Fruit fly (Drosophila melanogaster) S2 (cell line): ENCODE measurements around the gene hgo.

Experiments
- CG8478 ChIP-seq: fragments of >200 bp; optimal IDR thresholded peaks from 2 replicates; lab custom pipeline; 2018
- CTCF ChIP-seq, 2 experiments: fragments of >200 bp; optimal IDR thresholded peaks; 2 replicates each; lab custom pipeline; 2018

Gene hgo

DNA sequence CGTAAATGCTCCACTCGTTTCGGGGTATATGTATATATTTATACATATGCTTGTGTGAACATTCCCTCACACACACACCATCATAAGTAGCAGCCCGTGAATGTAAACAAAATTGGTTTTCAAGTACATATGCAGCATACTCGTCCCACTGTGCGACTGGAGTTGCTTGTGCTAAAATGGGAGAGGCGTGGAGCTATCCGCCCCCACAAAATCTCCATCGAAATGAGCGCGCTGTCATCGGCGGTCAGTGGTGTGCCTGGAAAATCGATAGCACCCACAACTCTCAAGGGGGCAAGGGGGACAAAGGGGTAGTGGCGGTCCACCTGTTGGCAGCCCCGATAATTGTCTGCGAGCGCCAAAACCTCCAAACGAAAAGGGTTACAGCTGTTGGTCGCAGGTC, 31.8 kb downstream of the hgo start:
- TF ChIP-seq CTCF (optimal IDR thresholded peaks at IDR 0.05; lab: Kevin White, UChicago) = no peak

DNA sequence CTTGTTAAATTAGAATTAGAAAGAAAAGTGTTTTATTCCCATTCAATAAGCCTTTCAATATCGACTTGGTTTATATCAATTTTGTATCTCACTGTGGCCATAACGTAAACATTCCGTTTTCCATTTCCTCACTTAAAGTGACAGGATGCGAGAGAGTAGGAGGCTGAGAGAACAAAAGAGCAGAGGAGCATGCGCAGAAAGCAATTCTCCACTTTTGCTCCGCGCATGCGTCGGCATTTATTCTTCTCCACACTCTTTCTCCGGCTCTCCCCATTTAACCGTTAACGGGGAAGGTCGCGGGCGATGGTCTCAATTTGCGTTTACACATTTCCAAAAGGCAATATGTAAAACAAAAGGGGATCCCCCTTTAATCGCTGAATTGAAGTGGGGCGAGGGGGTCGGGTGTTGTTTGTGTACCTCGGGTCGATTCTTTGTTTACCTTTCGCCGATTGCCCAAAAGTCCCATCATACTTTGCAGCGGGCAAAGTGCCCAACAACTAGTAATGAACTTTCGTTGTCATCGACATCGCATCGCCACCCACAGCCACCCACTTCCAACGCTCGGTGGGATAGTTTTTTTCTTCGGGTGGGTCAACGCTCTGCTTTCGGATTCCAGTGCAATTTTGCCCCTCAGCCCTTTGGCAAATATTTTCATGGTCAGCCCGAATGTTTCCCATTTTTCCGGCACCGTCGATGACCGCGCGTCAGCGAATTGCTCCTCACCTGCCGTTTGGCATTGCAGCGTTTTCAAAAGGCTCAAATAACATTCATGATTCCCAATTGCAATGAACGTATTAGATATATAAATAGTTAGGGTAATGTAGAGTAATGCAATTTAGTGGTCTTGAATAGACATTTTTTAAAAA, 32.7 kb downstream of the hgo start:
- no peak for TF ChIP-seq CG8478 (lab: Kevin White, UChicago)

DNA sequence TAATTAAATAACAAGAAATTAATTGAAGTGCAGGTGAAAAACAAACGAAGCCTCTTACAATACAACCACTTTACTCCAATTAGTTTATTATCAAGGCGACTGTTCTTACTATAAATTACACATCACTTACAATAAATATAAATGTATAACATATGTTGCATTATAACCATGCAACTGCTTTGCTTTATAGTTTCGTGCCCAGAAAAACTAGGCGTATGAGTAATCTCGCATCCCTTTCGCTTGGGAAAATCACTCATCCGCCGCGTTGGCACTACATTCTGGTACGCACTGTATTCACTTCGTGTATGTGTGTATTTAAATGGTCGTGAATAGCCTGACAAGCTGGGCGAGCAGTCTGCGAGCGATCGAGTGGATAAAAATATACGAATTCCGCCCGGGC, 33.7 kb downstream of the hgo start:
- TF ChIP-seq CG8478 (lab: Kevin White, UChicago) = no peak
- no peak for TF ChIP-seq CTCF (optimal IDR thresholded peaks at IDR 0.05; lab: Kevin White, UChicago)

DNA sequence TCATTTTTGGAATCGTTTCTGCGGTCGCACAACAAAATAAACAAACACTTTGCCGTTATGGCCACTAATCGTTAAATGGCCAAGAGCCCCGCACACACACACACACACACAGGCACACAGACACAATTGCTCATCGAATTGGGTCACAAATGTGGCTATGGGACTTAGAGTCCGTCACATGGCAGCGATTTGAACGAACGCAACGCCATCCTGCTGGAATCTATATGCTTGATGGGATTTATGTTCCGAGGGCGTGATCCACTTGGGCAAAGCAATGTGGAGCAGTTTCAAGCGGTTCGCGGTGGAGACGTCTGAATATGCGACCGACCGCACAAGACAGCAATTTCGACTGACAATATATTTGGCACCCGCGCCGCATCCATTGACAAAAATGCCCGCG, 34.4 kb downstream of the hgo start:
- TF ChIP-seq CG8478 (lab: Kevin White, UChicago) = no peak
- no peak for TF ChIP-seq CTCF (optimal IDR thresholded peaks at IDR 0.05; lab: Kevin White, UChicago)

DNA sequence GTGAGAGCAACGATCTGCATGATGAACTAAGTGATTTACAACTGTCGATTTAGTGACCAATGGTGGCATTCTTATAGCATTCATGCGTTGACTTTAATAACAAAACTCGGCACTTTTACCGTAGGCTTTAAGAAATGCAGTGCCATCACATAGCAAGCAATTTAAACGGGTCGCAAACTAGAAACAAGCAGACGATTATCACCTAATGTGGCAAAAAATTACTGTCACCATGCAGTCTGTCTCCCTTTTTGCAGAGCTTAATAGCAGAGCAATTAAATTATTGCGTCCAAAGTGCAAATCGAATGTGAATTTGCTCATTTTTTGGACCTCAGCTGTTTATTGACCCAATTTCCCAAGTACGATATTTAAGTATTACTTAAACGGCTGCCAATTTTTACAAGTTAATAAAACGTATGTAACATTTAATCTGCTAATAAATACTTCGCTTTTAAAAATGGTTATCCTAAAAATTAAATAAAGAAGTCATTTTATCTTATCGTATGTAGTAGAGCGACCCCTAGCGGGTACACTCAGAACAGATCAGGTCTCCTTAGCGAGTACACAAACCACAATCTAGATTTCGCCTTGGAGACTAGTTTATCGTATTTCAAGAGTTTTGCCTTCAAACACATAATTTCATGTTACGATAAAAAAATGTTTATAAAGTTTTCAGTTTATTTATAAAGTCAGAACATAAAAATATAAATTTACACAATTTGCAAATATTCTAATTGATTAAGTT, 35.6 kb downstream of the hgo start, which contains the start of gene Vm32E:
Gene Vm32E (minus strand): TSS at position 51 of the 742 bp plus-strand sequence.
- TF ChIP-seq CTCF (optimal IDR thresholded peaks at IDR 0.05; lab: Kevin White, UChicago) (peak; percentile 79 to 92), CG8478 (lab: Kevin White, UChicago) (no peak)

DNA sequence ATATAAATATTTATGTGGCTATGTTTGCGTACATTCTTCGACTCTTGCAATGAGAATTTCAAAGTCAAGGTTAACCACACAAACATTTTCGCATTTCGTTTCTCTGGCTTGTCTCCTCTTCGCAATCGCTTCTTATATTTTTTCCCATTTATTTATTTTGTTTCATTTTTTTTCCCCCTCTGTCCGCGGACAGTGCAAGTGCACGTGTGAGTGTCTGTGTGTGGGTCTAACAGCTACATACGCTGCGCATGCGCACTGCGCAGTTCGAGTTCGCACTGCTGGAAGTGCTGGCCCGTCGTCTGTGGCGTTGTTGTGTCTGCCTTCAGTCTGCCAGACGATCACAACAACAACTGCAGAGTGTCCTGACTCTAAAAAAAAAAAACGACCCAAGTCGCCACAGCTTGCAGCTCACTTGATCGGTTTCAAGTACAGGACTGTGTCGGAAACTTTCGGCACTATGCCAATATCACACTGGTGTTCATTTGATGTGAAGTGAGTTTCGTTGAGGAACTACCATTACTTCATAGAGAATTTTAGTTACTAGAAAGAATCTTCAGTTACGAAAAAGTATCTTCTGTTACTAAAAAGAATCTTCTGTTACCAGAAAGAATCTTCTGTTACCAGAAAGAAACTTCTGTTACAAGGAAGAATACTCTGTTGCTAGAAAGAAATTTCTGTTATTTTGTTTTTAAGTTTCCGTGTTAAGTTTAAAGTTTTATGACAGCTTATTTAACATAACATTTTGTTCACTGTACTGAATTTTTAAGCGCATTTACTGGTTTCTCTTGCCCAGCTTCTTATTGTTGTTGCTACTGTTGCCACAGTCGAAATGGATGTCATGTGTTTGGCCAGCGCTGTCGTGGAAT, 39.4 kb downstream of the hgo start:
- TF ChIP-seq CTCF (optimal IDR thresholded peaks at IDR 0.05; lab: Kevin White, UChicago) (no peak), CG8478 (lab: Kevin White, UChicago) (no peak)

DNA sequence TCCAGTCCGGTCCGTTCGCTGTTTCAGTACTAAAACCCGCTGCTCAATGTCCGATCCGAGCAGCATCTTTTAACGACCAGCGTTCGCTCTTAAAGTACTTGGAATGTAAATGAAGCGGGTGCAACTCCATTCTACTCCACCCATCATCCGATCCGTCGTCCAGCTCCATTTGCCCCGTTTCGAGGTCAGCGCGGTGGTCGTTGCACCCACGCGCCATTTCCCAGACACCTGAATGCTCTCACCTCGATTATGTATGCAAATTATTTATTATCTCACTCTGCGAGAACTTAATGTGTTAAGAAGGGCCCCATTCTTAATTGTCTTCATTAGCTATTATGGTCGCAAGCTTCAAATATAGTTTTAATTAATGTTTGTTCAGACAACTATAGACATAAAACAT, 42.1 kb downstream of the hgo start:
- TF ChIP-seq CTCF (optimal IDR thresholded peaks at IDR 0.05; lab: Kevin White, UChicago) (no peak), CG8478 (lab: Kevin White, UChicago) (no peak)

DNA sequence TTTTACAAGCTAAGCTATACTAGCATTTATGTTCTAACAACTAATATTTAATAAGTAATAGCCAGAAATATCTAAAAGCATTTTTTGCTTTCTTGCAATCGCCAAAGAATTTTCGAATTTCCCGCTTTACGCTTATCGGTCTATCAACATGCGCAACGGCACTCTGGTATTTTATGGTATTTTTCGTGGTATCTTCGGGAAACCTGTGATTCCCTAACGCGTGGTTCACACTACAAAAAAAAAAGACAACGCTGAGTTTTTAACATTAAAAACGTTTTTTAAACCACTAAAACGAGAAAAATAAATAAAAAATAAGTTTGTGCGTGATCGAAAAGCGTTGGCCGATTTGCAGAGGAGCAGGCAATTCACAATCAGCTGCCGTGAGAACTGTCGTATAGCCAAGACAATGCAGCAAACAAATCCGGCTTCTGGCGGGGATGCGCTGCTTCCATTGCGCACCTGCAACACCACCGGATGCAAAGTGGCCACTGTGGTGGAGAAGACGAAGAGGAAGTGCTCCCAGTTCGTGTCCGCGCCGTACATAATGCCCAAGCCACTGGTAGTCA, 42.7 kb downstream of the hgo start, which contains the start of gene Boh2:
Gene Boh2 (plus strand): TSS at position 207 of the 566 bp plus-strand sequence.
- TF ChIP-seq CTCF (optimal IDR thresholded peaks at IDR 0.05; lab: Kevin White, UChicago) (peak in 1 of 2 experiments; percentile 8), CG8478 (lab: Kevin White, UChicago) (no peak)

DNA sequence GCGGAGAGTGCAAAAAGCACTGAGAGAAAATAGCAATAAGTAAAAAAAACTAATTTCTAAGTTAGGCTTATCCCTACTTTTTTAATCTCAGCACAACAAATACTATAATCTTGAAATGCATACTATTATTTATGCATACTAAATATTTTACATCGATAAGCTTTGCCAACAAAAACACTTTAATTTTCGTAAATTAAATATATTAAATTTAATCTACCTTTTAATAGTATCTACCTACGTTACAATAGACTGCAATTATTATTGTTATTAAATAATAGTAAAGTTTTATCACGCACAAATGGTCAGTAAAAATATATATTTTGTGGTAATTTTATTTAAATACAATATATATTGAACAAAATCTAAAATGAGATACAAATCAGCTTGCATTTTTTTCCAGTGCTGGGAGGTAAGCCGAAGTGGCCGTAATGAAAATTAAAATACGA, 46.0 kb downstream of the hgo start:
- TF ChIP-seq CG8478 (lab: Kevin White, UChicago) (no peak), CTCF (optimal IDR thresholded peaks at IDR 0.05; lab: Kevin White, UChicago) (no peak)

DNA sequence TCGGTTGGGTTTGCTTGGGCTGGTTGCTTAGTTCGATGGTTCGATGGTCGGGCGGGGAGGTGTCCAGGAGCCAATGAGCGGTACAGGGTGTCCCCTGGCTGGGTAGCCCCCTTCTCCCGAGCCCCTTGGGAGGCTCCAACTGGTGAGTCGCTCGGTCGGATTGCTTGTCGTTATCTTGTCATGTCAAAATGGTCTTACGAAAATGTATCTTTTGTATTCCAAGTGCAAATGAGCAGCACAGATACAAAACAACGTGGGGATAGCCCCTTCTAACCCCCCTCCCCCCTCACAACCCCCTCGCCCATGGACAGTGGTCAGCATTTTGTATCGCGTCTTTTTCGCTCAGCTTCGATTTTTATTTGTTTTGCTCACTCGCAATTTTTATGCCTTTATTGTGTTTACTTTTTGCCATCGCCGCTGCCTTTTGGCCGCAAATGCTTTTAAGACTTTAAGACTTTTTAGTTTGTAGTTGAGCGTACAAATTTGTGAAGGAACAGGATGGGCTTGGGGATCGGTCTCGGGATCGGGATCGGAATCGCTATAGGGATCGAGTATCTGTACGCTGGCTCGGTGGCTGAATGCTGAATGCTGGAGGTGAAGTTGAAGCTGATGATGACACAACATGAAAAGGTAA, 46.5 kb downstream of the hgo start:
- TF ChIP-seq CTCF (optimal IDR thresholded peaks at IDR 0.05; lab: Kevin White, UChicago) (no peak), CG8478 (lab: Kevin White, UChicago) (no peak)

DNA sequence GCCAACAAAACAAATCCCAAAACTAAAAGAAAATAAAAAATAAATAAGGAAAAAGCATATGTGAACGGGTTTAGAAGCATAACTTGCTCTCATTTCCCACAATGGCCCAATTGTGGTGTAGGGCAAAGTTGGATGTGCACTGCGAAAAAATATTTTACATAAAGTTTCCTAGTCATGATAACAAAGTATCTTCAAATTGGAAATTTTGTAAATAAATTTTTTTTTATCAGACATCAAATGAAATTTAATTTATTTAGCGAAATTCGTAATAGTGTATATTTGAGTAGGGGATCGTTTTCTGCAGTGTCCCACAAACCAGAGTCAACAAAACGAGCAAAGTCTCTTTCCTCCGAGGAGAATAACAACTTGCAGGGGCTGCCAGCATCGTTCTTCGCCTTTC, 48.0 kb downstream of the hgo start:
- TF ChIP-seq CG8478 (lab: Kevin White, UChicago) (no peak), CTCF (optimal IDR thresholded peaks at IDR 0.05; lab: Kevin White, UChicago) (no peak)
